Fruit fly (Drosophila melanogaster): ENCODE results near the gene usp.
A peak's percentile ranks its signal among the peaks of the same experiment; 100 is the strongest.

DNA sequence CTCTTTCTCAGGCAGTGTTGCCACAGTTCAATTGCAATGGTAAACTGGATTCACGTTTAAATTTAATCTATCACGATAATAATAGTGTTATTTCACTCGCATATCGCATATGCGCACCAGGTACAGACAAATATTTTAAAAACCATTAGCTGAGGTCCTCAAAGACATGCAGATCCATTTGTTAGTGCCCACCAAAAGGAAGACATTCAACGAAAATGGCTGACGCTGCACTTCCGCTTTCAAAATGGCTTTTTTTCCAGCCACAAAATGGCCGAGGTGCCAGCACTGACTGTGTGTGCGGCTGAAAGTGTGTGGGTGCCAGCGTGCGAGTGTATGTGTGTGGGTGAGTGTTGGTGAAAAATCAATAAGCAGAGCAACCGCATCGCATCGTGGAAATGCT lies 19.0 kb upstream of the usp start:
- TF ChIP-seq h (GFP tag; optimal IDR thresholded peaks at IDR 0.05) (no peak), psq (GFP tag; optimal IDR thresholded peaks at IDR 0.05) (no peak), sv (GFP tag; optimal IDR thresholded peaks at IDR 0.05) (no peak), OdsH (GFP tag; optimal IDR thresholded peaks at IDR 0.05) (no peak), br (GFP tag; optimal IDR thresholded peaks at IDR 0.05) (no peak), HLH106 (tag; optimal IDR thresholded peaks at IDR 0.05) (peak; percentile 20), Hr78 (GFP tag; optimal IDR thresholded peaks at IDR 0.05) (no peak), Dif (GFP tag; optimal IDR thresholded peaks at IDR 0.05; ENCODE audit: partially characterized antibody) (no peak), CG9705 (GFP tag; optimal IDR thresholded peaks at IDR 0.05) (no peak), ey (GFP tag; optimal IDR thresholded peaks at IDR 0.05) (no peak), dsf (GFP tag; optimal IDR thresholded peaks at IDR 0.05; ENCODE audit: borderline replicate concordance) (no peak), Abd-B (GFP tag; optimal IDR thresholded peaks at IDR 0.05) (no peak), usp (GFP tag; optimal IDR thresholded peaks at IDR 0.05) (no peak), fru (GFP tag; optimal IDR thresholded peaks at IDR 0.05) (no peak)
